Fruit fly (Drosophila melanogaster): ENCODE data around the gene Ac76E.

Ac76E gene

dm6 chr3L:19902560-19903399 lies 36.3 kb upstream of the Ac76E start (continued):
- TF ChIP-seq cyc (GFP tag; optimal IDR thresholded peaks at IDR 0.05): peak; percentile 99
- TF ChIP-seq CG4318 (GFP tag; optimal IDR thresholded peaks at IDR 0.05): peak; percentile 94
- TF ChIP-seq OdsH (GFP tag; optimal IDR thresholded peaks at IDR 0.05): peak; percentile 99
- TF ChIP-seq CG3032 (tag; optimal IDR thresholded peaks at IDR 0.05): peak; percentile 97
- TF ChIP-seq CG34406 (GFP tag; optimal IDR thresholded peaks at IDR 0.05): peak; percentile 98
- TF ChIP-seq Gug (GFP tag; IDR thresholded peaks at IDR 0.05): peak; percentile 93
- TF ChIP-seq esn (GFP tag; optimal IDR thresholded peaks at IDR 0.05): peak; percentile 99
- TF ChIP-seq CG3919 (GFP tag; optimal IDR thresholded peaks at IDR 0.05): peak; percentile 99
- peak; percentile 99 for TF ChIP-seq Met (GFP tag; optimal IDR thresholded peaks at IDR 0.05)
- TF ChIP-seq CG32006 (GFP tag; optimal IDR thresholded peaks at IDR 0.05): peak; percentile 98
- TF ChIP-seq CG11902 (GFP tag; optimal IDR thresholded peaks at IDR 0.05): peak; percentile 95
- peak; percentile 98 for TF ChIP-seq net (GFP tag; optimal IDR thresholded peaks at IDR 0.05)
- TF ChIP-seq Sox15 (GFP tag; optimal IDR thresholded peaks at IDR 0.05): peak; percentile 98
- peak; percentile 97 for TF ChIP-seq CG6854 (GFP tag; optimal IDR thresholded peaks at IDR 0.05)
- TF ChIP-seq CG31627 (GFP tag; optimal IDR thresholded peaks at IDR 0.05): peak; percentile 99
- TF ChIP-seq CG1621 (tag; optimal IDR thresholded peaks at IDR 0.05): peak; percentile 98
- peak; percentile 97 to 98 for TF ChIP-seq ss (GFP tag; optimal IDR thresholded peaks at IDR 0.05)
- peak; percentile 99 for TF ChIP-seq lz (GFP tag; optimal IDR thresholded peaks at IDR 0.05)
- peak; percentile 96 for TF ChIP-seq CG7368 (GFP tag; optimal IDR thresholded peaks at IDR 0.05)
- TF ChIP-seq CG15336 (GFP tag; IDR thresholded peaks at IDR 0.05): peak; percentile 98
- TF ChIP-seq fkh (GFP tag; optimal IDR thresholded peaks at IDR 0.05): peak; percentile 51
- peak; percentile 95 for TF ChIP-seq dac (GFP tag; optimal IDR thresholded peaks at IDR 0.05)

DNA sequence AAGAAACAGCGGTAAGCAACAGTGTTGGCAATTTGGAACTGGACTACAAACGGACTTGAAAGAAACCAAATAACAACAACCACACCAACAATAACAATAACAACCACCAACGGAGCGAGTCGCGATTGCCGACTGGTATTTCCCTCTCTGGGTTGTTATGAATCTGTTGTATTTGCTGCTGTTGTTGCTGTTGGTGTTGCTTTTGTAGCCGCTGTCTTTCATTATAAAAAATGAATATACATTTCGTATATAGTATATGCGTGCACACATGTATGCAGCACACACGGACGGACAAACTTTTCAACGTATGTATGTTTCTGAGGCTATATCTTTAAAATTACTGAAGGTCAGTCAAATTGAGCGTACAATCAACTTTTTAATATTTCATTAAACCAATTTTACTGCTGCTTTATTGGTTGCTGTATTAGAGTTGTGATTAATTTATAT lies 35.7 kb upstream of the Ac76E start:
- TF ChIP-seq Eip93F (GFP tag; optimal IDR thresholded peaks at IDR 0.05) (no peak), vri (GFP tag; optimal IDR thresholded peaks at IDR 0.05) (peak; percentile 47)

dm6 chr3L:19904411-19905135 lies 34.5 kb upstream of the Ac76E start:
- TF ChIP-seq CG34406 (GFP tag; optimal IDR thresholded peaks at IDR 0.05): no peak
- peak; percentile 20 for TF ChIP-seq fkh (GFP tag; optimal IDR thresholded peaks at IDR 0.05)
- no peak for TF ChIP-seq salr (GFP tag; optimal IDR thresholded peaks at IDR 0.05)
- peak; percentile 45; the same call in 1 of the 3 replicates for TF ChIP-seq CG8119 (GFP tag; IDR thresholded peaks at IDR 0.05)
- no peak for TF ChIP-seq OdsH (GFP tag; optimal IDR thresholded peaks at IDR 0.05)
- TF ChIP-seq dsx (GFP tag; optimal IDR thresholded peaks at IDR 0.05; ENCODE audit: poor library complexity, severe bottlenecking): peak; percentile 2
- TF ChIP-seq Eip78C (GFP tag): peak; percentile 14
- TF ChIP-seq spab (GFP tag; optimal IDR thresholded peaks at IDR 0.05): no peak
- no peak for TF ChIP-seq CG8319 (GFP tag; optimal IDR thresholded peaks at IDR 0.05)
- TF ChIP-seq Gug (GFP tag; IDR thresholded peaks at IDR 0.05): no peak
- no peak for TF ChIP-seq eg (GFP tag; IDR thresholded peaks at IDR 0.05)
- no peak for TF ChIP-seq Ets21C (GFP tag; optimal IDR thresholded peaks at IDR 0.05)
- no peak for TF ChIP-seq CG4318 (GFP tag; optimal IDR thresholded peaks at IDR 0.05)
- peak; percentile 1 for TF ChIP-seq CG16779 (tag; optimal IDR thresholded peaks at IDR 0.05)
- TF ChIP-seq ss (GFP tag; optimal IDR thresholded peaks at IDR 0.05): peak; percentile 19 to 29
- TF ChIP-seq Smox (GFP tag; optimal IDR thresholded peaks at IDR 0.05): no peak
- TF ChIP-seq CG6276 (GFP tag; optimal IDR thresholded peaks at IDR 0.05): no peak

All from whole organism, prepupa.